Worm (Caenorhabditis elegans) whole organism, L2 larva: ENCODE measurements around the gene ptr-14.

ENCODE experiments used
- C34F6.9 ChIP-seq: fragments of 150-350 bp; optimal IDR thresholded peaks from 2 replicates; lab custom pipeline; 2014; ENCODE audit warnings: missing biosample characterization, missing genetic modification characterization
- Y55F3AM.14 ChIP-seq: fragments of 200-800 bp; sonication (Bioruptor generic); optimal IDR thresholded peaks from 2 replicates; lab custom pipeline; 2018; ENCODE audit warnings: mild to moderate bottlenecking, missing genetic modification characterization, missing compliant biosample characterization
- ZK546.5 ChIP-seq: sonication (generic microtip); optimal IDR thresholded peaks from 2 replicates; lab custom pipeline; 2017; ENCODE audit warnings: missing biosample characterization, missing genetic modification characterization
- alr-1 ChIP-seq: fragments of 150-350 bp; optimal IDR thresholded peaks from 2 replicates; lab custom pipeline; 2014; ENCODE audit warnings: missing biosample characterization, missing genetic modification characterization
- egl-27 ChIP-seq: sonication (generic microtip); optimal IDR thresholded peaks from 3 replicates; lab custom pipeline; 2017; ENCODE audit warnings: missing biosample characterization, missing genetic modification reagents, missing genetic modification characterization
- elt-1 ChIP-seq: fragments of 150-350 bp; optimal IDR thresholded peaks from 2 replicates; lab custom pipeline; 2014; ENCODE audit warnings: missing biosample characterization, missing genetic modification characterization
- fos-1 ChIP-seq: fragments of 150-350 bp; optimal IDR thresholded peaks from 2 replicates; lab custom pipeline; 2014; ENCODE audit warnings: missing biosample characterization, missing genetic modification characterization
- gmeb-1 ChIP-seq: fragments of 150-350 bp; optimal IDR thresholded peaks from 2 replicates; lab custom pipeline; 2014; ENCODE audit warnings: missing biosample characterization, missing genetic modification characterization
- lin-13 ChIP-seq: fragments of 150-350 bp; optimal IDR thresholded peaks from 2 replicates; lab custom pipeline; 2014; ENCODE audit warnings: missing biosample characterization, missing genetic modification reagents, missing genetic modification characterization
- lin-39 ChIP-seq: fragments of 150-350 bp; optimal IDR thresholded peaks from 2 replicates; lab custom pipeline; 2014; ENCODE audit warnings: missing biosample characterization, missing genetic modification reagents, missing genetic modification characterization
- mab-5 ChIP-seq: fragments of 150-350 bp; optimal IDR thresholded peaks from 2 replicates; lab custom pipeline; 2014; ENCODE audit warnings: missing biosample characterization, missing genetic modification characterization
- mbf-1 ChIP-seq: sonication (generic microtip); optimal IDR thresholded peaks from 2 replicates; lab custom pipeline; 2017; ENCODE audit warnings: missing biosample characterization, missing genetic modification characterization
- nhr-11 ChIP-seq: fragments of 150-350 bp; optimal IDR thresholded peaks from 2 replicates; lab custom pipeline; 2014; ENCODE audit warnings: missing biosample characterization, missing genetic modification characterization
- nhr-129 ChIP-seq: fragments of 150-350 bp; optimal IDR thresholded peaks from 2 replicates; lab custom pipeline; 2014; ENCODE audit warnings: missing biosample characterization, missing genetic modification characterization
- nhr-23 ChIP-seq: fragments of 150-350 bp; optimal IDR thresholded peaks from 2 replicates; lab custom pipeline; 2014; ENCODE audit warnings: missing biosample characterization, missing genetic modification reagents, missing genetic modification characterization
- nhr-237 ChIP-seq: fragments of 150-350 bp; optimal IDR thresholded peaks from 2 replicates; lab custom pipeline; 2014; ENCODE audit warnings: missing biosample characterization, missing genetic modification characterization
- nhr-6 ChIP-seq: fragments of 150-350 bp; optimal IDR thresholded peaks from 2 replicates; lab custom pipeline; 2014; ENCODE audit warnings: missing biosample characterization, missing genetic modification characterization
- nhr-77 ChIP-seq: fragments of 150-350 bp; optimal IDR thresholded peaks from 2 replicates; lab custom pipeline; 2014; ENCODE audit warnings: missing biosample characterization, missing genetic modification characterization
- sem-4 ChIP-seq: fragments of 150-350 bp; optimal IDR thresholded peaks from 2 replicates; lab custom pipeline; 2014; ENCODE audit warnings: missing biosample characterization, missing genetic modification reagents, missing genetic modification characterization
- sma-3 ChIP-seq: sonication (generic microtip); optimal IDR thresholded peaks from 2 replicates; lab custom pipeline; 2016; ENCODE audit warnings: missing genetic modification reagents, missing genetic modification characterization, missing compliant biosample characterization
- sma-9 ChIP-seq, 2 experiments: fragments of 150-350 bp in 1 of 2; sonication (generic microtip) in 1 of 2; optimal IDR thresholded peaks; 2 replicates each; lab custom pipeline; 2014 to 2016; ENCODE audit warnings: missing genetic modification characterization in 2 of 2, mild to moderate bottlenecking in 1 of 2, missing biosample characterization in 1 of 2, missing compliant biosample characterization in 1 of 2, missing genetic modification reagents in 1 of 2, moderate library complexity in 1 of 2
- unc-39 ChIP-seq: fragments of 150-350 bp; optimal IDR thresholded peaks from 2 replicates; lab custom pipeline; 2014; ENCODE audit warnings: missing biosample characterization, missing genetic modification characterization
- unc-55 ChIP-seq: fragments of 150-350 bp; sonication (generic microtip); optimal IDR thresholded peaks from 3 replicates; lab custom pipeline; 2014; ENCODE audit warnings: missing biosample characterization, missing genetic modification reagents, missing genetic modification characterization
- unc-62 ChIP-seq: fragments of 150-350 bp; optimal IDR thresholded peaks from 2 replicates; lab custom pipeline; 2014; ENCODE audit warnings: missing biosample characterization, missing genetic modification reagents, missing genetic modification characterization

Gene ptr-14

DNA sequence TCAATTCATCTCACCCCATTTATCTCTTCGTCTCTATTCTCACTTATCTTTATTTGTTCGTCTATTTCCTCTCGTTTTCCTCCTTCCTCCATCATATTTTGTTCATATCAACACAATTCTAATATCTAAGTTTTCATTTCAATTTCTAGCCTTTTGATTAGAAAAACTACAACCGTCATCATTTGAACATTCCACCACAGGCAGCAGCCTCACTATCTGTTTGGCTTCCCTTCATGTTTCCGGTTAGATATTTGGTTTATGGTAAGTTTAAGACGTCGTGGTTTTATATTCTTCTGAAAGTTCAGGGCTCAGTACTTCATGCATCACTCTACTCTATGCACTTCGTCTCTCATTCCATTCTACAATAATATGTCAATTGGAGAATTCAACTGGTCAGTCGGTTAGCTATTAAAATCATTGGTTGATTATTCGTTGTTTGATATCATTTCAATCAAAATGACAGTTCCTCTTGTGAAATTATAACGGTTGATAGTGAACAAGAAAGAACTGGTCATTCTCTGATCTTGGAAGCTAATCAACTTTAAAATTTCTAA, 41.6 kb downstream of the ptr-14 start, which contains the start of gene K08C7.1:
K08C7.1 (plus strand) TSS at position 43 of the 554 bp plus-strand sequence.
- TF ChIP-seq fos-1 (peak; percentile 31), mbf-1 (tag; lab: Kevin White, UChicago) (no peak)
- TF ChIP-seq, all 48 proteins: peak for 1

DNA sequence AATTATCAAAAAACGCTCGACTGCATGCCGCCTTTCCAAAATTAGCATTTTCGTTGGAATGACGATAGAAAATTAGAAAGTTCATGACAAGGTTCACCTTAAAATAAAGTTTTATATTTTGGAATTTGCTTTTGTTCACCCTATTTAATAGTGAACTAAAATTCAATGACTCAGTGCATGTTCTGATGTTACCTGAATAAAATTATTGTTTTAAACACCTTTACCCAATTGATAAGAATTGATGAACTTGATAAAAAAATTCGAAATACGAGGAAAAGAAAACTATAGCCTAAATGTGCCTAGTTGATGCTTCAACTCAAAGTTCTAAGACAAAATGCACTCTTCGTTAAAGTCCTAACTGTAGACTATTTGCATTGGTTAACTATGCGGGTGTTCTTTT, 45.8 kb downstream of the ptr-14 start:
- TF ChIP-seq fos-1 (peak; percentile 62), mab-5 (no peak)

DNA sequence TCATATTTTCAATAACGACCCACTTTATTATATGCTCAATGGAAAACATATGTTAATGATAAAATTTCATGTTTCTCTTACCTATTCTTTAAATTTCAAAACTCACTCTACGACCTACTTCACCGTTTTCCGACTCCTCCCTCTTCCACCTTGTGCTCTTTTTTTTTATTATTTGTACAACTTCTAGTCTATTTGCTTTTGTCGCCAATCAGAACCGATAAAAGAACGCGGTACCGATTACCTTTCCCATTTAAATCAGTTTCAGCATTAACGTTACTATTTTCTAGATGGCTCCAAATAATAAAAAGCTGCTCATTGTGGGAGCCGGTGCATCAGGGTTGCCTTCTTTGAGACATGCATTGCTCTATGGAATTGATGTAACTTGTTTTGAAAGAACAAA, 46.5 kb downstream of the ptr-14 start, which contains the start of gene fmo-1:
fmo-1 (plus strand) TSS at position 98 of the 400 bp plus-strand sequence.
- TF ChIP-seq fos-1 (peak; percentile 52), nhr-129 (tag; lab: Kevin White, UChicago) (no peak), gmeb-1 (tag; lab: Kevin White, UChicago) (peak; percentile 8), sem-4 (tag; lab: Kevin White, UChicago) (no peak)

DNA sequence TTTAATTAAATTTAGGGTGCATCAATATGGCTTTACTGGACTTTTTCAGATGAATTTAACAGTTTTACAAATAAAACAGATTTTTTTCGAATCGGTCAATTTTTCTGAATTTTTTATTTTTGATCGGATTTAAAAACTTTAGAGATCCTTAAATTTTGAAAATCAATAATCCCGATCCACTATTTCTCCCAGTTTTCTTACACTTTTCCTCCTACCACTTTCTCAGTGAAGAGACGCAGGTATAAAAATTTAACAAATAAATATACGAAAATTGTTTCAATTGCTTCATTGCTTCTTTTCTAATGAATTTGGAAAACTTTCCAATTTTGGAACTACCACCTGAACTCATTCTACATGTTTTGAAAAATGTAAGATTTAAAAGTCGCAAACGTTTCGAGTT, 48.9 kb downstream of the ptr-14 start, which contains the start of gene K08C7.7:
K08C7.7 (plus strand) TSS at position 301 of the 400 bp plus-strand sequence.
- TF ChIP-seq nhr-237 (tag; lab: Kevin White, UChicago) (no peak), elt-1 (no peak), nhr-11 (tag; lab: Kevin White, UChicago) (no peak), mab-5 (no peak), lin-39 (no peak), unc-55 (GFP tag; lab: Kevin White, UChicago) (no peak), ZK546.5 (tag; lab: Kevin White, UChicago) (no peak), sem-4 (tag; lab: Kevin White, UChicago) (no peak), sma-9 (GFP tag; optimal IDR thresholded peaks at IDR 0.05; lab: Kevin White, UChicago) (no peak), sma-9 (tag; optimal IDR thresholded peaks at IDR 0.05; lab: Kevin White, UChicago) (no peak), unc-39 (tag; lab: Kevin White, UChicago) (no peak)
- TF ChIP-seq, all 48 proteins: peak for 0

DNA sequence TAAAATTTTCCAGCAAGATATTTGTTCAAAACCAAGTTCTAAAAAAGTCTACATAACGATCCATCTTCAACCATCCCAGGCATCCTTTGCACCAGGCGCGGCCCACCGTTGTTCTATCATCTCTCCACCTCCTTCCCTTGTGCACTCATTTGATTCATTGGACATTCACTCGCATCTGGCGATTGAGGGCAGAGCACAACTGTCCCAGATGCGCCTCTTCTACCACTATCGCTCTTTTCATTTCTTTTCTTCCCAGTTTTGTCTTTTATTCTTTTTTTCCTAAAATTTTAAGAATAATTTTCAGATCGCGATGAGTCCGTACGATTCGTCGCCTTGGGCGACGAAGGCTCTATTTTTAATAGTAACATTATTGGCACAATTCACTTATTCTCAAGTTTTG, 51.3 kb downstream of the ptr-14 start, which contains the start of gene epi-1:
epi-1 (plus strand) TSS at position 301 of the 400 bp plus-strand sequence.
- TF ChIP-seq unc-39 (tag; lab: Kevin White, UChicago) (no peak), mbf-1 (tag; lab: Kevin White, UChicago) (no peak), sma-3 (no peak), nhr-237 (tag; lab: Kevin White, UChicago) (no peak), Y55F3AM.14 (no peak), nhr-77 (no peak), nhr-23 (tag; lab: Kevin White, UChicago) (no peak), unc-62 (no peak), nhr-6 (no peak), nhr-11 (tag; lab: Kevin White, UChicago) (no peak), alr-1 (tag; lab: Kevin White, UChicago) (no peak), gmeb-1 (tag; lab: Kevin White, UChicago) (no peak), sem-4 (tag; lab: Kevin White, UChicago) (no peak)

DNA sequence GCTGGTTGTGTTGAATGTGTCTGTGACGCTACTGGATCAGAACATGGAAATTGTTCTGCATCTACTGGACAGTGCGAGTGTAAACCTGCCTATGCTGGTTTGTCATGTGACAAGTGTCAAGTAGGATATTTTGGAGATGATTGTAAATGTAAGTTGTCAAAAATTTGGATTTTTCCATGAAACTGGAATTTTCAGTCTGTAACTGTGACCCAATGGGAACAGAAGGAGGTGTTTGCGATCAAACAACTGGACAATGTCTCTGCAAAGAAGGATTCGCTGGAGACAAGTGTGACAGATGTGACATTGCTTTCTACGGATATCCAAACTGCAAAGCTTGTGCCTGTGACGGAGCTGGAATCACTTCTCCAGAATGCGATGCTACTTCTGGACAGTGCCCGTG, 53.3 kb downstream of the ptr-14 start:
- TF ChIP-seq lin-13 (GFP tag; lab: Kevin White, UChicago) (no peak), egl-27 (tag; lab: Kevin White, UChicago) (no peak), C34F6.9 (no peak), Y55F3AM.14 (no peak)
